Worm (Caenorhabditis elegans): Measurements from ENCODE around the gene T22C8.6.

Gene T22C8.6

ce11 chrII:8610085-8610484 lies 20.0 kb downstream of the T22C8.6 start, which contains the start of gene F28C6.9:
F28C6.9 (minus strand) TSS chrII:8610185.
- TF ChIP-seq dao-5 (tag; optimal IDR thresholded peaks at IDR 0.05): no peak
- no peak for TF ChIP-seq him-1 (tag; optimal IDR thresholded peaks at IDR 0.05)
- no peak for TF ChIP-seq W03F9.2 (tag; optimal IDR thresholded peaks at IDR 0.05)

ce11 chrII:8607662-8608061 lies 22.4 kb downstream of the T22C8.6 start, which contains the start of gene F28C6.10:
F28C6.10 (plus strand) TSS chrII:8607962.
- TF ChIP-seq W03F9.2 (tag; optimal IDR thresholded peaks at IDR 0.05) (no peak), him-1 (tag; optimal IDR thresholded peaks at IDR 0.05) (no peak), dao-5 (tag; optimal IDR thresholded peaks at IDR 0.05) (no peak)

ce11 chrII:8606549-8606948 lies 23.5 kb downstream of the T22C8.6 start, which contains the start of gene F28C6.8:
F28C6.8 (plus strand) TSS chrII:8606849.
- no peak for TF ChIP-seq W03F9.2 (tag; optimal IDR thresholded peaks at IDR 0.05)
- no peak for TF ChIP-seq him-1 (tag; optimal IDR thresholded peaks at IDR 0.05)
- TF ChIP-seq dao-5 (tag; optimal IDR thresholded peaks at IDR 0.05): no peak

- peak; percentile 53 for TF ChIP-seq dao-5 (tag; optimal IDR thresholded peaks at IDR 0.05)
- TF ChIP-seq him-1 (tag; optimal IDR thresholded peaks at IDR 0.05): no peak
- TF ChIP-seq W03F9.2 (tag; optimal IDR thresholded peaks at IDR 0.05): peak; percentile 37
These were observed 26.3 kb downstream of the T22C8.6 start, which contains the start of gene suf-1 for ce11 chrII:8603567-8604359. suf-1 (plus strand) TSS chrII:8603846.

ce11 chrII:8602337-8602944 lies 27.6 kb downstream of the T22C8.6 start, which contains the start of the genes cpf-1 and rpl-26:
cpf-1 (minus strand) TSS chrII:8602440.
rpl-26 (plus strand) TSS chrII:8602785.
- TF ChIP-seq W03F9.2 (tag; optimal IDR thresholded peaks at IDR 0.05) (no peak), him-1 (tag; optimal IDR thresholded peaks at IDR 0.05) (no peak), dao-5 (tag; optimal IDR thresholded peaks at IDR 0.05) (no peak)

ce11 chrII:8600165-8600564 lies 29.9 kb downstream of the T22C8.6 start, which contains the start of gene pigg-1:
pigg-1 (minus strand) TSS chrII:8600265.
- TF ChIP-seq dao-5 (tag; optimal IDR thresholded peaks at IDR 0.05) (no peak), W03F9.2 (tag; optimal IDR thresholded peaks at IDR 0.05) (no peak), him-1 (tag; optimal IDR thresholded peaks at IDR 0.05) (no peak)

ce11 chrII:8599214-8599613 lies 30.9 kb downstream of the T22C8.6 start, which contains the start of gene F28C6.5:
F28C6.5 (plus strand) TSS chrII:8599514.
- TF ChIP-seq dao-5 (tag; optimal IDR thresholded peaks at IDR 0.05): no peak
- TF ChIP-seq him-1 (tag; optimal IDR thresholded peaks at IDR 0.05): no peak
- no peak for TF ChIP-seq W03F9.2 (tag; optimal IDR thresholded peaks at IDR 0.05)

ce11 chrII:8593840-8594625 lies 36.0 kb downstream of the T22C8.6 start, which contains the start of gene aptf-3:
aptf-3 (plus strand) TSS chrII:8594190.
- no peak for TF ChIP-seq him-1 (tag; optimal IDR thresholded peaks at IDR 0.05)
- TF ChIP-seq W03F9.2 (tag; optimal IDR thresholded peaks at IDR 0.05): no peak
- TF ChIP-seq dao-5 (tag; optimal IDR thresholded peaks at IDR 0.05): no peak

- TF ChIP-seq W03F9.2 (tag; optimal IDR thresholded peaks at IDR 0.05): no peak
These were observed 39.4 kb downstream of the T22C8.6 start, which contains the start of gene aptf-4 for ce11 chrII:8590684-8591083. aptf-4 (plus strand) TSS chrII:8590984.

- TF ChIP-seq him-1 (tag; optimal IDR thresholded peaks at IDR 0.05) (no peak), dao-5 (tag; optimal IDR thresholded peaks at IDR 0.05) (no peak), W03F9.2 (tag; optimal IDR thresholded peaks at IDR 0.05) (no peak)
These were observed 40.9 kb downstream of the T22C8.6 start for ce11 chrII:8589227-8589626.

ce11 chrII:8588442-8588841 lies 41.6 kb downstream of the T22C8.6 start:
- TF ChIP-seq W03F9.2 (tag; optimal IDR thresholded peaks at IDR 0.05): no peak
- TF ChIP-seq dao-5 (tag; optimal IDR thresholded peaks at IDR 0.05): no peak
- no peak for TF ChIP-seq him-1 (tag; optimal IDR thresholded peaks at IDR 0.05)

- TF ChIP-seq dao-5 (tag; optimal IDR thresholded peaks at IDR 0.05) (no peak), W03F9.2 (tag; optimal IDR thresholded peaks at IDR 0.05) (no peak), him-1 (tag; optimal IDR thresholded peaks at IDR 0.05) (no peak)
These were observed 42.3 kb downstream of the T22C8.6 start for ce11 chrII:8587660-8588230.

ce11 chrII:8585921-8586320 lies 44.2 kb downstream of the T22C8.6 start:
- TF ChIP-seq him-1 (tag; optimal IDR thresholded peaks at IDR 0.05): no peak
- TF ChIP-seq dao-5 (tag; optimal IDR thresholded peaks at IDR 0.05): no peak
- no peak for TF ChIP-seq W03F9.2 (tag; optimal IDR thresholded peaks at IDR 0.05)

Data from whole organism, L4/young adult.